Worm (Caenorhabditis elegans) whole organism, young adult: ENCODE data around the gene egg-3.

Experiments
- Y79H2A.3 ChIP-seq: fragments of 200-800 bp; sonication (Bioruptor generic); conservative IDR thresholded peaks from 2 replicates; pipeline ENCODE4 v1.3.6; 2022; ENCODE audit warnings: missing genetic modification reagents, missing genetic modification characterization, missing compliant biosample characterization
- somi-1 ChIP-seq: fragments of 200-800 bp; sonication (Bioruptor generic); optimal IDR thresholded peaks from 2 replicates; lab custom pipeline; 2018; ENCODE audit warnings: mild to moderate bottlenecking, missing genetic modification characterization, missing compliant biosample characterization

DNA sequence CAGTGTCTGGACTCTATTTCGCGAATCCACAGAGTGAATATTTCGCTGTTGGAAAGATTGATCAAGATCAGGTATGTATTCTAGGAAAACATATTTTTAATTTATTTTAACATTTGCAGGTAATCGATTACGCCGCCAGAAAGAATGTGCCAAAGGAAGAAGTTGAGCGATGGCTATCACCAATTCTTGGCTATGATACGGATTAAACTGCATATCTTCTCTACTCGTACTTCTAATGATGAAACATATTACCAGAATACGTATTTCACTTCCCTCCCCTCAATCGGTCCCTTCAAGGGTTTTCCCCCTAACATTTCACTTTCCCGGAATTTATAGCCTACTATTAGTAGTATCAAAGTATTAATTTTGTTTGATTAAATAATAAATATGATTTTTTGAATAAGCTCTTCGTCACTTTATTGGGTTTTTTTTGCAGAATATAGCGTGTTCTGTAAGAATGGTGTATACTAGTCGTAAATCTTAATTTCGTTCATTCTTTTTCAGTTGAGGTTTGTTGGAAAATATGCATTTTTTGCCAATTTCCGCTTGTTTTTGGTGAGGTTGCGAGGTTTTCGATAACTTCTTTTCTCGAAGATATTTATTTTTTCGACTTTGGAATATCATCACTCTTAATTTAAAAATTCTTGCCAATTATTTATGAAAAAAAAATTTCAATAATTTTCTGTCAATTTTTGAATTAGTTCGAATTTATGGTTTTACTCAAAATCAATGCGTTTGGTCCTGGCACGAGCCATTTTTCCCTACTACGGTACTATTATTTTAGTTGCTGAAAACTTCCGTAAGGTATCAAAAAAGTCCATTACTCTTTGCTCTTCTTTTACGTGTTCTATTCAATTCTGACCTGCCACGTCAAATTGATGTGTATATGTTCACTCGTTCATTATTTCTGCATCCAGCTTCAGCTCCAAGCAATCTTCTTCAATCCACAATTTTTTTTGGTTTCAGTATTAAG, 46.7 kb upstream of the egg-3 start:
- TF ChIP-seq somi-1 (GFP tag; lab: Kevin White, UChicago) = no peak
- TF ChIP-seq Y79H2A.3 (GFP tag; lab: Robert Waterston, UW) = no peak
